Fruit fly (Drosophila melanogaster): ENCODE data around the gene Gr10b.

- no peak for TF ChIP-seq fru (GFP tag; optimal IDR thresholded peaks at IDR 0.05)
- no peak for TF ChIP-seq br (GFP tag; optimal IDR thresholded peaks at IDR 0.05)
- no peak for TF ChIP-seq Vsx2 (GFP tag; optimal IDR thresholded peaks at IDR 0.05; ENCODE audit: partially characterized antibody)
- TF ChIP-seq Mio (GFP tag; optimal IDR thresholded peaks at IDR 0.05), result no peak
Observed at dm6 chrX:11404247-11404646, 8.7 kb downstream of the Gr10b start.
